Fruit fly (Drosophila melanogaster): ENCODE results near the gene CG46465.

DNA sequence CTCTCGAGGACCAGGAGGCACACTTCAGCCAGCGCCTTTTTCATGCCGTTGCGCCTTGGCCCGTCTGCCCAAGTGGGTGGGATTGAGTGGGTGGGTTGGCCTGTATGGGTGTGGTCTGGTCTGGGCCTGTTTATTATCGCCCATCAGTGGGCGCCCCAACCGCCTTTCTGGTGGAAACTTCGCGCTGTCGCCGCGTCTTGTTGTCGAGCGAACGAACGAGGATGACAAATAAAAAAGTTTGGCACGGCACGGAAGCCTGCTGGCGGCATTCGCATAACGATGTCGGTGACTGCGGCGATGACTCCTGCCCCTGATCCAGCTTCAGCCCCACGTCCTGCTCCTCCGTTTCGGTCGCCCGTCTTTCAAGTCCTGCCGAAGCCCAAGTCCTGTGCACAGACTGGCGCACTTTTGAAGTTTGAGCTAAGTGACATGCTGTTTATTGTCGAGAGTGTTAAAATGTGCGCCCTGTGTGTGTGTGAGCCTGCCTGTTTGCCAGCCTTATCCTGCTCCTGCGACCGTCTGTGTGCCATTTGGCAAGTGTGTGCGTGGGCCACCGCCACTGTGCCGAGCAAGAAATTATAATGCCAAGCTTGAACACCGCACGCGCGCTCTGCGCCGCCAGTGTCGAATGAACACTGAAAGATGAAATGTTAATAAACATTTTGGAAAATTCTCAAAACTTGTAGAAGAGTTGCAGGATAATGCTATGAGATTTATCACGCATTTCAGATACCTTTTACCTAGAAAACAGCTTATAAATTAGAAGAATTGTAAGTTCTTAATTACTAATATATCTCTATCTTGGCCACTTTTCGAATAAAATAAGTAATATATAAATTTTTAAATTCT lies 22.0 kb downstream of the CG46465 start:
- no peak for TF ChIP-seq CG8478 (optimal IDR thresholded peaks at IDR 0.05)
- no peak for TF ChIP-seq CTCF (optimal IDR thresholded peaks at IDR 0.05)

Data from S2 (cell line).